Fruit fly (Drosophila melanogaster) whole organism, embryonic: ENCODE data around the gene CG4025.
A peak's percentile ranks its signal among the peaks of the same experiment; 100 is the strongest.

Experiments used
- Bdp1 ChIP-seq: fragments of 200-800 bp; sonication (Bioruptor generic); optimal IDR thresholded peaks from 3 replicates; lab custom pipeline; 2016; ENCODE audit warnings: missing biosample characterization, missing genetic modification characterization
- CG12659 ChIP-seq: fragments of 200-800 bp; sonication (Bioruptor generic); optimal IDR thresholded peaks from 3 replicates; lab custom pipeline; 2017; ENCODE audit warnings: mild to moderate bottlenecking, missing biosample characterization, missing genetic modification reagents, missing genetic modification characterization
- CG13123 ChIP-seq: fragments of 200-800 bp; sonication (Bioruptor generic); optimal IDR thresholded peaks from 2 replicates; lab custom pipeline; 2016; ENCODE audit warnings: missing biosample characterization, missing genetic modification characterization
- CG13894 ChIP-seq: fragments of 200-800 bp; sonication (Bioruptor generic); optimal IDR thresholded peaks from 3 replicates; lab custom pipeline; 2018; ENCODE audit warnings: missing biosample characterization, mild to moderate bottlenecking, missing genetic modification characterization, moderate library complexity
- CG14965 ChIP-seq: fragments of 200-800 bp; sonication (Bioruptor generic); optimal IDR thresholded peaks from 2 replicates; lab custom pipeline; 2016; ENCODE audit warnings: missing biosample characterization, missing genetic modification characterization, borderline replicate concordance
- CG15073 ChIP-seq: fragments of 200-800 bp; sonication (Bioruptor generic); optimal IDR thresholded peaks from 2 replicates; lab custom pipeline; 2016; ENCODE audit warnings: missing biosample characterization, missing genetic modification characterization
- CG17359 ChIP-seq: fragments of 200-800 bp; sonication (Bioruptor generic); optimal IDR thresholded peaks from 3 replicates; lab custom pipeline; 2018; ENCODE audit warnings: missing biosample characterization, mild to moderate bottlenecking, missing genetic modification characterization, moderate library complexity
- CG18599 ChIP-seq: fragments of 200-800 bp; sonication (Bioruptor generic); optimal IDR thresholded peaks from 3 replicates; lab custom pipeline; 2017; ENCODE audit warnings: missing biosample characterization, missing genetic modification characterization, mild to moderate bottlenecking, moderate library complexity, missing genetic modification reagents
- CG2116 ChIP-seq: fragments of 200-800 bp; sonication (Bioruptor generic); optimal IDR thresholded peaks from 3 replicates; lab custom pipeline; 2018; ENCODE audit warnings: missing biosample characterization, mild to moderate bottlenecking, missing genetic modification characterization
- CG3281 ChIP-seq: fragments of 200-800 bp; sonication (Bioruptor generic); optimal IDR thresholded peaks from 3 replicates; lab custom pipeline; 2017; ENCODE audit warnings: missing biosample characterization, mild to moderate bottlenecking, missing genetic modification characterization
- CG33557 ChIP-seq: fragments of 200-800 bp; sonication (Bioruptor generic); optimal IDR thresholded peaks from 2 replicates; lab custom pipeline; 2019; ENCODE audit warnings: missing biosample characterization, mild to moderate bottlenecking, missing genetic modification characterization, moderate library complexity
- CG34224 ChIP-seq: fragments of 200-800 bp; sonication (Bioruptor generic); IDR thresholded peaks from 3 replicates; pipeline ENCODE4 v1.3.6; 2022; ENCODE audit warnings: missing biosample characterization, missing genetic modification characterization; ENCODE audit not compliant: partially characterized antibody
- CG34422 ChIP-seq: fragments of 200-800 bp; sonication (Bioruptor generic); IDR thresholded peaks from 3 replicates; pipeline ENCODE4 v1.3.6; 2022; ENCODE audit warnings: missing biosample characterization, missing genetic modification characterization
- CG4328 ChIP-seq: fragments of 200-800 bp; sonication (Bioruptor generic); optimal IDR thresholded peaks from 3 replicates; lab custom pipeline; 2017; ENCODE audit warnings: missing biosample characterization, missing genetic modification reagents, missing genetic modification characterization
- CG4360 ChIP-seq: fragments of 200-800 bp; sonication (Bioruptor generic); IDR thresholded peaks from 2 replicates; pipeline ENCODE4 v1.3.6; 2022; ENCODE audit warnings: missing biosample characterization, missing genetic modification characterization
- CG4404 ChIP-seq: fragments of 200-800 bp; sonication (Bioruptor generic); IDR thresholded peaks from 2 replicates; pipeline ENCODE4 v1.3.6; 2022; ENCODE audit warnings: missing biosample characterization, missing genetic modification characterization
- CG4707 ChIP-seq: fragments of 200-800 bp; sonication (Bioruptor generic); optimal IDR thresholded peaks from 2 replicates; lab custom pipeline; 2018; ENCODE audit warnings: missing biosample characterization, mild to moderate bottlenecking, missing genetic modification characterization, moderate library complexity
- CG4854 ChIP-seq: fragments of 200-800 bp; sonication (Bioruptor generic); optimal IDR thresholded peaks from 2 replicates; lab custom pipeline; 2016; ENCODE audit warnings: missing biosample characterization, missing genetic modification characterization, inconsistent platforms
- CG7357 ChIP-seq: fragments of 200-800 bp; sonication (Bioruptor generic); IDR thresholded peaks from 3 replicates; pipeline ENCODE4 v1.3.6; 2022; ENCODE audit warnings: missing biosample characterization, missing genetic modification characterization
- CG7372 ChIP-seq: fragments of 200-800 bp; sonication (Bioruptor generic); IDR thresholded peaks from 2 replicates; pipeline ENCODE4 v1.3.6; 2022; ENCODE audit warnings: missing biosample characterization, missing genetic modification characterization
- Dbx ChIP-seq: fragments of 200-800 bp; sonication (Bioruptor generic); IDR thresholded peaks from 3 replicates; pipeline ENCODE4 v1.3.6; 2022; ENCODE audit warnings: missing biosample characterization, missing genetic modification characterization
- Dek ChIP-seq: fragments of 200-800 bp; sonication (Bioruptor generic); optimal IDR thresholded peaks from 3 replicates; lab custom pipeline; 2019; ENCODE audit warnings: missing biosample characterization, mild to moderate bottlenecking, missing genetic modification characterization, moderate library complexity
- E2f1 ChIP-seq: fragments of 200-800 bp; sonication (Bioruptor generic); IDR thresholded peaks from 2 replicates; pipeline ENCODE4 v1.3.6; 2022; ENCODE audit warnings: missing biosample characterization, missing genetic modification characterization
- Eip74EF ChIP-seq, 2 experiments: fragments of 200-800 bp in 1 of 2; fragments of >200 bp in 1 of 2; sonication (Bioruptor generic) in 1 of 2; optimal IDR thresholded peaks; 2 replicates each; lab custom pipeline; 2017 to 2019; ENCODE audit warnings: missing biosample characterization in 2 of 2, missing genetic modification characterization in 2 of 2, mild to moderate bottlenecking in 1 of 2, moderate library complexity in 1 of 2
- Ets65A ChIP-seq: fragments of 200-800 bp; sonication (Bioruptor generic); peaks from one replicate; lab custom pipeline; 2016; ENCODE audit warnings: missing biosample characterization, missing genetic modification characterization
- Hr51 ChIP-seq, 2 experiments: fragments of 200-800 bp; sonication (Bioruptor generic); optimal IDR thresholded peaks; 2 replicates in 1 of 2; 3 replicates in 1 of 2; lab custom pipeline; 2016 to 2018; ENCODE audit warnings: missing biosample characterization in 2 of 2, missing genetic modification characterization in 2 of 2, mild to moderate bottlenecking in 1 of 2, moderate library complexity in 1 of 2
- Lim3 ChIP-seq: fragments of 200-800 bp; sonication (Bioruptor generic); IDR thresholded peaks from 2 replicates; pipeline ENCODE4 v1.3.6; 2022; ENCODE audit warnings: missing biosample characterization, missing genetic modification characterization
- Opbp ChIP-seq: fragments of 200-800 bp; sonication (Bioruptor generic); IDR thresholded peaks from 3 replicates; pipeline ENCODE4 v1.3.6; 2022; ENCODE audit warnings: missing biosample characterization, missing genetic modification characterization; ENCODE audit not compliant: partially characterized antibody
- Scr ChIP-seq: fragments of 200-800 bp; sonication (Bioruptor generic); IDR thresholded peaks from 2 replicates; pipeline ENCODE4 v1.3.6; 2022; ENCODE audit warnings: missing biosample characterization, missing genetic modification characterization; ENCODE audit not compliant: partially characterized antibody
- ash1 ChIP-seq: fragments of 200-800 bp; sonication (Bioruptor generic); optimal IDR thresholded peaks from 2 replicates; lab custom pipeline; 2018; ENCODE audit warnings: missing biosample characterization, mild to moderate bottlenecking, missing genetic modification characterization
- bbx ChIP-seq: fragments of 200-800 bp; sonication (Bioruptor generic); IDR thresholded peaks from 2 replicates; pipeline ENCODE4 v1.3.6; 2022; ENCODE audit warnings: missing biosample characterization, missing genetic modification characterization; ENCODE audit not compliant: partially characterized antibody
- bcd ChIP-seq: fragments of 200-800 bp; sonication (Bioruptor generic); optimal IDR thresholded peaks from 2 replicates; lab custom pipeline; 2017; ENCODE audit warnings: missing biosample characterization, mild to moderate bottlenecking, missing genetic modification characterization
- cad ChIP-seq: fragments of >200 bp; optimal IDR thresholded peaks from 2 replicates; lab custom pipeline; 2017; ENCODE audit warnings: missing biosample characterization, missing genetic modification characterization
- chm ChIP-seq: fragments of 200-800 bp; sonication (Bioruptor generic); IDR thresholded peaks from 2 replicates; pipeline ENCODE4 v1.3.6; 2022; ENCODE audit warnings: missing biosample characterization, missing genetic modification characterization
- fd102C ChIP-seq: fragments of 200-800 bp; sonication (Bioruptor generic); optimal IDR thresholded peaks from 2 replicates; lab custom pipeline; 2018; ENCODE audit warnings: missing biosample characterization, mild to moderate bottlenecking, missing genetic modification characterization, moderate library complexity
- her ChIP-seq: fragments of 200-800 bp; sonication (Bioruptor generic); optimal IDR thresholded peaks from 2 replicates; lab custom pipeline; 2016; ENCODE audit warnings: missing biosample characterization, missing genetic modification characterization
- hkb ChIP-seq, 2 experiments: fragments of 200-800 bp in 1 of 2; fragments of >200 bp in 1 of 2; sonication (Bioruptor generic) in 1 of 2; IDR thresholded peaks in 1 of 2; optimal IDR thresholded peaks in 1 of 2; 2 replicates each; pipeline versions ENCODE4 v1.3.6 to Lab custom; 2017 to 2022; ENCODE audit warnings: missing biosample characterization in 1 of 2, missing genetic modification characterization in 1 of 2
- mld ChIP-seq: fragments of 200-800 bp; sonication (Bioruptor generic); IDR thresholded peaks from 3 replicates; pipeline ENCODE4 v1.3.6; 2022; ENCODE audit warnings: missing biosample characterization, missing genetic modification characterization; ENCODE audit not compliant: partially characterized antibody
- org-1 ChIP-seq: fragments of 200-800 bp; sonication (Bioruptor generic); optimal IDR thresholded peaks from 2 replicates; lab custom pipeline; 2017; ENCODE audit warnings: missing biosample characterization, missing genetic modification characterization
- peb ChIP-seq: fragments of 200-800 bp; sonication (Bioruptor generic); IDR thresholded peaks from 2 replicates; pipeline ENCODE4 v1.3.6; 2022; ENCODE audit warnings: missing biosample characterization, missing genetic modification characterization
- row ChIP-seq: fragments of 200-800 bp; sonication (Bioruptor generic); IDR thresholded peaks from 3 replicates; pipeline ENCODE4 v1.3.6; 2022; ENCODE audit warnings: missing biosample characterization, missing genetic modification characterization
- salm ChIP-seq: fragments of 200-800 bp; sonication (Bioruptor generic); optimal IDR thresholded peaks from 2 replicates; lab custom pipeline; 2018; ENCODE audit warnings: missing biosample characterization, mild to moderate bottlenecking, missing genetic modification characterization
- scrt ChIP-seq: fragments of 200-800 bp; sonication (Bioruptor generic); optimal IDR thresholded peaks from 2 replicates; lab custom pipeline; 2018; ENCODE audit warnings: missing biosample characterization, mild to moderate bottlenecking, missing genetic modification characterization, moderate library complexity
- sqz ChIP-seq: fragments of 200-800 bp; sonication (Bioruptor generic); optimal IDR thresholded peaks from 3 replicates; lab custom pipeline; 2018; ENCODE audit warnings: missing biosample characterization, mild to moderate bottlenecking, missing genetic modification characterization
- sr ChIP-seq: fragments of 200-800 bp; sonication (Bioruptor generic); IDR thresholded peaks from 3 replicates; pipeline ENCODE4 v1.3.6; 2022; ENCODE audit warnings: missing biosample characterization, missing genetic modification characterization
- trem ChIP-seq: fragments of 200-800 bp; optimal IDR thresholded peaks from 3 replicates; lab custom pipeline; 2019; ENCODE audit warnings: missing biosample characterization, mild to moderate bottlenecking, missing genetic modification characterization, moderate library complexity
- unpg ChIP-seq: fragments of 200-800 bp; sonication (Bioruptor generic); optimal IDR thresholded peaks from 3 replicates; lab custom pipeline; 2018; ENCODE audit warnings: missing biosample characterization, mild to moderate bottlenecking, missing genetic modification characterization, moderate library complexity

Gene CG4025

dm6 chrX:2123965-2124688 is 47.4 kb downstream of the CG4025 start (continued):
- TF ChIP-seq sqz (peak; percentile 78), Ets65A (GFP tag; lab: Kevin White, UChicago) (peak; percentile 94), unpg (GFP tag; lab: Kevin White, UChicago) (peak; percentile 95), CG18599 (GFP tag; lab: Kevin White, UChicago) (peak; percentile 98), CG2116 (peak; percentile 77), bbx (GFP tag; lab: Robert Waterston, UW) (no peak), hkb (optimal IDR thresholded peaks at IDR 0.05; lab: Kevin White, UChicago) (no peak), hkb (GFP tag; IDR thresholded peaks at IDR 0.05; lab: Robert Waterston, UW) (peak; percentile 93), CG15073 (GFP tag; lab: Kevin White, UChicago) (peak; percentile 66), fd102C (GFP tag; lab: Kevin White, UChicago) (peak; percentile 87), CG34422 (peak; percentile 89; the same call in 2 of the 3 replicates), CG4328 (GFP tag; lab: Kevin White, UChicago) (peak; percentile 98), her (GFP tag; lab: Kevin White, UChicago) (peak; percentile 69), Opbp (GFP tag; lab: Robert Waterston, UW) (no peak), peb (GFP tag; lab: Robert Waterston, UW) (peak; percentile 74), bcd (GFP tag; lab: Kevin White, UChicago) (peak; percentile 97), chm (peak; percentile 69; the same call in 1 of the 2 replicates), CG4854 (GFP tag; lab: Kevin White, UChicago) (peak; percentile 76), scrt (GFP tag; lab: Kevin White, UChicago) (peak; percentile 94), Hr51 (GFP tag; optimal IDR thresholded peaks at IDR 0.05; lab: Kevin White, UChicago) (peak; percentile 86 to 98), mld (no peak), CG4404 (GFP tag; lab: Robert Waterston, UW) (peak; percentile 95), CG14965 (GFP tag; lab: Kevin White, UChicago) (peak; percentile 15), CG13894 (tag; lab: Kevin White, UChicago) (peak; percentile 86), CG4707 (GFP tag; lab: Kevin White, UChicago) (peak; percentile 83), trem (tag; lab: Kevin White, UChicago) (peak; percentile 96), CG7357 (GFP tag; lab: Robert Waterston, UW) (peak; percentile 90), row (GFP tag; lab: Robert Waterston, UW) (peak; percentile 95), CG33557 (GFP tag; lab: Kevin White, UChicago) (peak; percentile 99), CG17359 (tag; lab: Kevin White, UChicago) (peak; percentile 96), salm (tag; lab: Kevin White, UChicago) (peak; percentile 96), CG3281 (peak; percentile 99), ash1 (GFP tag; lab: Kevin White, UChicago) (no peak), E2f1 (peak; percentile 91), CG7372 (GFP tag; lab: Robert Waterston, UW) (peak; percentile 94), CG34224 (GFP tag; lab: Robert Waterston, UW) (no peak), Dbx (GFP tag; lab: Robert Waterston, UW) (peak; percentile 86), sr (peak; percentile 22; the same call in 1 of the 3 replicates), Eip74EF (GFP tag; optimal IDR thresholded peaks at IDR 0.05; lab: Kevin White, UChicago) (peak in 1 of 2 experiments; percentile 95), Dek (tag; lab: Kevin White, UChicago) (peak; percentile 96), CG12659 (peak; percentile 98), Bdp1 (peak; percentile 60), Scr (0 out of 2 replicates have a peak, but pooled peaks have one; percentile 16), org-1 (GFP tag; lab: Kevin White, UChicago) (peak; percentile 91), cad (peak; percentile 2), CG13123 (GFP tag; lab: Kevin White, UChicago) (peak; percentile 87), Lim3 (GFP tag; lab: Robert Waterston, UW) (peak; percentile 81), CG4360 (GFP tag; lab: Robert Waterston, UW) (peak; percentile 77)
